Worm (Caenorhabditis elegans) whole organism, L1 larva: ENCODE data around the gene srd-5.

Experiments
- aha-1 ChIP-seq: fragments of 150-350 bp; optimal IDR thresholded peaks from 2 replicates; lab custom pipeline; 2014; ENCODE audit warnings: missing biosample characterization, missing genetic modification characterization
- ceh-8 ChIP-seq: fragments of 200-800 bp; sonication (Bioruptor generic); optimal IDR thresholded peaks from 2 replicates; lab custom pipeline; 2018; ENCODE audit warnings: mild to moderate bottlenecking, missing genetic modification characterization, moderate library complexity, missing compliant biosample characterization
- elt-2 ChIP-seq: sonication (generic microtip); optimal IDR thresholded peaks from 2 replicates; lab custom pipeline; 2016; ENCODE audit warnings: missing genetic modification characterization, mild to moderate bottlenecking, inconsistent platforms, missing compliant biosample characterization, missing genetic modification reagents
- jun-1 ChIP-seq: fragments of 150-350 bp; optimal IDR thresholded peaks from 2 replicates; lab custom pipeline; 2014; ENCODE audit warnings: missing biosample characterization, missing genetic modification reagents, missing genetic modification characterization
- lin-13 ChIP-seq: fragments of 150-350 bp; optimal IDR thresholded peaks from 2 replicates; lab custom pipeline; 2014; ENCODE audit warnings: missing biosample characterization, missing genetic modification reagents, missing genetic modification characterization
- lin-39 ChIP-seq: fragments of 150-350 bp; optimal IDR thresholded peaks from 2 replicates; lab custom pipeline; 2014; ENCODE audit warnings: missing biosample characterization, missing genetic modification reagents, missing genetic modification characterization
- nhr-11 ChIP-seq: fragments of 150-350 bp; optimal IDR thresholded peaks from 2 replicates; lab custom pipeline; 2014; ENCODE audit warnings: missing biosample characterization, missing genetic modification characterization
- nhr-12 ChIP-seq: sonication (generic microtip); optimal IDR thresholded peaks from 2 replicates; lab custom pipeline; 2017; ENCODE audit warnings: missing biosample characterization, missing genetic modification characterization
- nhr-237 ChIP-seq: fragments of 150-350 bp; optimal IDR thresholded peaks from 2 replicates; lab custom pipeline; 2014; ENCODE audit warnings: missing biosample characterization, missing genetic modification characterization
- nhr-76 ChIP-seq: sonication (generic microtip); optimal IDR thresholded peaks from 2 replicates; lab custom pipeline; 2017; ENCODE audit warnings: missing biosample characterization, missing genetic modification characterization
- skn-1 ChIP-seq: fragments of 150-350 bp; optimal IDR thresholded peaks from 2 replicates; lab custom pipeline; 2014; ENCODE audit warnings: missing biosample characterization, missing genetic modification characterization
- snpc-4 ChIP-seq: fragments of 150-350 bp; optimal IDR thresholded peaks from 2 replicates; lab custom pipeline; 2014; ENCODE audit warnings: missing biosample characterization, missing genetic modification characterization
- unc-62 ChIP-seq: fragments of 150-350 bp; optimal IDR thresholded peaks from 2 replicates; lab custom pipeline; 2014; ENCODE audit warnings: missing biosample characterization, missing genetic modification reagents, missing genetic modification characterization
- ztf-11 ChIP-seq, 2 experiments: sonication (generic microtip); optimal IDR thresholded peaks; 2 replicates each; lab custom pipeline; 2016 to 2017; ENCODE audit warnings: missing genetic modification characterization in 2 of 2, missing biosample characterization in 1 of 2, missing compliant biosample characterization in 1 of 2

DNA sequence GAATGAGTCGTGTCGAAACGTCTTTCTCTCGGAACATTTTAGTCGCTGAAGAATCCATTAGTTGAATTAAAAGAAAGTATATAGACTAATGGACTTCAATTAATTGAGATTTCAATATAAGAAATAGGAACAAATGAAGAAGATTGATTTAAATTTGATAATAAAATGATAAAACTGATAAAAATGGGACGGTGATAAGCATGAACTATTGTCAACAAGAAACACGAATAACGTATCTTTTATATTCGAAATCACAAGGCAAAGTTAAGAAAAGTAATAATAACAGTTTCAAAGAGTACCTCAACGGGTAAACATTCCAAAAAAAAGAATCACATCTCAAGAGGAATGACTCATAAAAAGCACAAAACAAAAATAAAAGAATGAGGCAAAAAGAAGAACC lies 4.9 kb downstream of the srd-5 start, which contains the start of gene T19E7.6:
- TF ChIP-seq elt-2 (tag; lab: Kevin White, UChicago), result no peak
- no peak for TF ChIP-seq nhr-76 (tag; lab: Kevin White, UChicago)
- TF ChIP-seq aha-1 (tag; lab: Kevin White, UChicago), result no peak
- TF ChIP-seq skn-1 (tag; lab: Kevin White, UChicago), result no peak
- no peak for TF ChIP-seq ztf-11 (tag; optimal IDR thresholded peaks at IDR 0.05; lab: Kevin White, UChicago)
- no peak for TF ChIP-seq nhr-11
- no peak for TF ChIP-seq nhr-12 (tag; lab: Kevin White, UChicago)
- no peak for TF ChIP-seq snpc-4 (tag; lab: Kevin White, UChicago)
- TF ChIP-seq lin-39, result no peak
- TF ChIP-seq jun-1, result no peak
- no peak for TF ChIP-seq ceh-8 (GFP tag; lab: Kevin White, UChicago)
- TF ChIP-seq unc-62 (GFP tag; lab: Kevin White, UChicago), result no peak
- TF ChIP-seq lin-13 (GFP tag; lab: Kevin White, UChicago), result no peak
- TF ChIP-seq nhr-237 (tag; lab: Kevin White, UChicago), result no peak
